Worm (Caenorhabditis elegans): ENCODE results near the gene parg-1.

DNA sequence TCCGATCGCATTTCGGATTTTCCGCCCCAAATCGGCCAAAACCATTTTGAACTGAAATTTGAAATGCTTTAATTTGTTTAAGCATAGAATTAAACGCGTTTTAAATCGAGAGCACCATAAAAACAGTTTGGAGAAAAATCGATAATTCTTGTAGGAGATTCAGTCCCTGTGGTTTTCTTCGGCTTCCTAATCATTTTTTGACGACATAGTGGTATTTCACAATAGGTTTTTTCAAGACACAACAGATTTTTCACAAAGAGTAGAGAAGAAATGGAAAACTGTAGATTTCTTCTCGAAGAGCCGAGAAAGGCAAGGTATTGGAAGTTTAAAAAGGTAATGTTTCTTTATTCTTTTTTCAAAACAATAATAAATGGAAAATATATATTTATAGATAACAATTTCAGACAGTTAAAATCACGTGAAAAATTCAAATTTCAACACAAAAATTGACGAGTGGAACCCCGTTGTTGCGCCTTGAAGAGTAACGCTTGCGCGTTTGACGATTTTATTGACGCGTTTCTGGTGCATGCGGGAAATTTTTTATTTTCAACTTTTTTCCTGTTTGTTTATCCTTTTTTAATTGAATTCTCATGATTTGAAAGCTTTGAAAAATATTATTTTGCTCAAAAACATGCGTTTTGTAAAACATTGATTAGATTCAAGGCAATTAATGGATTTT lies 2.3 kb upstream of the parg-1 start, which contains the start of gene F21D5.7:
- TF ChIP-seq lin-13 (tag; optimal IDR thresholded peaks at IDR 0.05): peak; percentile 1
- TF ChIP-seq sem-2 (GFP tag; optimal IDR thresholded peaks at IDR 0.05): no peak
- no peak for TF ChIP-seq unc-39 (tag; optimal IDR thresholded peaks at IDR 0.05)
- TF ChIP-seq drap-1 (GFP tag; optimal IDR thresholded peaks at IDR 0.05): no peak
- peak; percentile 28 for TF ChIP-seq ces-1 (GFP tag; optimal IDR thresholded peaks at IDR 0.05)
- peak; percentile 33 for TF ChIP-seq nhr-237 (tag; optimal IDR thresholded peaks at IDR 0.05)

Measured in whole organism, mixed stage, embryonic.